Worm (Caenorhabditis elegans): ENCODE results near the gene pgph-2.

The pgph-2 gene

ce11 chrV:5730783-5731182 is 34.1 kb upstream of the pgph-2 start, which contains the start of gene K09H11.15:
Gene K09H11.15 (minus strand): TSS chrV:5730883.
- no peak for TF ChIP-seq tbx-11 (GFP tag; IDR thresholded peaks at IDR 0.05)
- no peak for TF ChIP-seq ama-1 (optimal IDR thresholded peaks at IDR 0.05)
- TF ChIP-seq sea-1 (GFP tag; conservative IDR thresholded peaks at IDR 0.05), result no peak
- no peak for TF ChIP-seq hmbx-1 (tag; optimal IDR thresholded peaks at IDR 0.05)
- TF ChIP-seq tbx-37 (GFP tag; conservative IDR thresholded peaks at IDR 0.05), result no peak
- no peak for TF ChIP-seq tra-4 (tag; optimal IDR thresholded peaks at IDR 0.05)
- no peak for TF ChIP-seq pes-1 (GFP tag; IDR thresholded peaks at IDR 0.05)
- TF ChIP-seq ceh-36 (tag; optimal IDR thresholded peaks at IDR 0.05), result no peak

- TF ChIP-seq ceh-13 (GFP tag; optimal IDR thresholded peaks at IDR 0.05) (no peak), F13C5.2 (tag; optimal IDR thresholded peaks at IDR 0.05) (no peak), tra-4 (tag; optimal IDR thresholded peaks at IDR 0.05) (no peak), pes-1 (GFP tag; IDR thresholded peaks at IDR 0.05) (no peak), ama-1 (optimal IDR thresholded peaks at IDR 0.05) (no peak), hmg-4 (GFP tag; optimal IDR thresholded peaks at IDR 0.05) (no peak), hnd-1 (tag; optimal IDR thresholded peaks at IDR 0.05) (no peak), hmbx-1 (tag; optimal IDR thresholded peaks at IDR 0.05) (no peak), tbx-11 (GFP tag; IDR thresholded peaks at IDR 0.05) (no peak), ceh-36 (tag; optimal IDR thresholded peaks at IDR 0.05) (no peak), aly-1 (tag; optimal IDR thresholded peaks at IDR 0.05) (no peak)
Measured at ce11 chrV:5736068-5736467, 28.9 kb upstream of the pgph-2 start, which contains the start of gene K09H11.6. Gene K09H11.6 (minus strand): TSS chrV:5736168.

DNA sequence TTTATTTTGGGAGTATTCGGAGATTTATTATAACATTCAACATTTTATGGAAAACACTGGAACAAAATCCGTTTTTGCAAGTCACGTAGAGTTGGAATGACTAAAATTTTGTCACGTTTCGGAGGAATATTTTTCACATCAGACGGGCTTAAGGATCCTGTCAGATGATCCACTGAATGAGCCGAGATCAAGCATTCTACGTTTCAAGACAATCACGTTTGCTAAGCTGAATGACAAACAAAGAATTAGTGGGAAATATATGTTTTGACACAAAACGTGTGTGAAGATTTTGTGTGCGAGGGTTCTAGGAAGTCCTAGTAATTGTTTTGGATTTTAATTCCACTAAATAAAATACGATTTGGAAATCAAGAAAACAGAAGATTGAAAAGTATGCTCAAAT is 25.5 kb upstream of the pgph-2 start:
- TF ChIP-seq F13C5.2 (tag; optimal IDR thresholded peaks at IDR 0.05), result no peak
- TF ChIP-seq scrt-1 (GFP tag; IDR thresholded peaks at IDR 0.05), result no peak
- no peak for TF ChIP-seq pes-1 (GFP tag; IDR thresholded peaks at IDR 0.05)
- no peak for TF ChIP-seq tra-4 (tag; optimal IDR thresholded peaks at IDR 0.05)
- no peak for TF ChIP-seq tbx-37 (GFP tag; conservative IDR thresholded peaks at IDR 0.05)
- TF ChIP-seq ceh-36 (tag; optimal IDR thresholded peaks at IDR 0.05), result no peak
- no peak for TF ChIP-seq hmg-4 (GFP tag; optimal IDR thresholded peaks at IDR 0.05)
- no peak for TF ChIP-seq ceh-13 (GFP tag; optimal IDR thresholded peaks at IDR 0.05)
- TF ChIP-seq sea-1 (GFP tag; conservative IDR thresholded peaks at IDR 0.05), result no peak
- no peak for TF ChIP-seq hmbx-1 (tag; optimal IDR thresholded peaks at IDR 0.05)
- TF ChIP-seq flt-1 (GFP tag; IDR thresholded peaks at IDR 0.05), result no peak
- TF ChIP-seq tbx-11 (GFP tag; IDR thresholded peaks at IDR 0.05), result no peak
- TF ChIP-seq ama-1 (optimal IDR thresholded peaks at IDR 0.05), result no peak
- no peak for TF ChIP-seq B0310.2 (tag; optimal IDR thresholded peaks at IDR 0.05)

DNA sequence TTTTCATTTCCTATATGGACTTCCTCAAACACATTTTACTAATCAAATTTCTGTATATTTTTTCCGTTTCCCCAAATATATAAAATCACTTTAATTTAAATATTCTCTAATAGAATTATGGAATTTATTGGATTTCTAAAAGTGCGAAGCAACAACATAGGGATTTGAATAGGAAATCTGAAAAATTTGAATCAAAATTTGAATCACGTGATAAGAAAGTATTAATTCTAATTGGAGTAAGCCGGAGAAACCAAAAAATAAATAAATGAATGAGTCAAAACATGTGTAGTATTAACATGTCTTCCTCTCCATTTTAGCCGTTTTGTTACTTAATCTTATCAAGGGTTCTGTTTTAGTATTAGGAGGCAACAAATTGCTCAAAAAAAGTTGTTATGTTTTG is 23.7 kb upstream of the pgph-2 start:
- TF ChIP-seq tbx-37 (GFP tag; conservative IDR thresholded peaks at IDR 0.05) (no peak), B0310.2 (tag; optimal IDR thresholded peaks at IDR 0.05) (no peak), ama-1 (optimal IDR thresholded peaks at IDR 0.05) (no peak), ets-7 (tag; optimal IDR thresholded peaks at IDR 0.05) (no peak), F13C5.2 (tag; optimal IDR thresholded peaks at IDR 0.05) (no peak), scrt-1 (GFP tag; IDR thresholded peaks at IDR 0.05) (no peak), sea-1 (GFP tag; conservative IDR thresholded peaks at IDR 0.05) (no peak), hmbx-1 (tag; optimal IDR thresholded peaks at IDR 0.05) (no peak), pes-1 (GFP tag; IDR thresholded peaks at IDR 0.05) (no peak), ceh-13 (GFP tag; optimal IDR thresholded peaks at IDR 0.05) (no peak), tbx-11 (GFP tag; IDR thresholded peaks at IDR 0.05) (no peak), ceh-36 (tag; optimal IDR thresholded peaks at IDR 0.05) (no peak), hnd-1 (tag; optimal IDR thresholded peaks at IDR 0.05) (no peak), aly-1 (tag; optimal IDR thresholded peaks at IDR 0.05) (no peak)

DNA sequence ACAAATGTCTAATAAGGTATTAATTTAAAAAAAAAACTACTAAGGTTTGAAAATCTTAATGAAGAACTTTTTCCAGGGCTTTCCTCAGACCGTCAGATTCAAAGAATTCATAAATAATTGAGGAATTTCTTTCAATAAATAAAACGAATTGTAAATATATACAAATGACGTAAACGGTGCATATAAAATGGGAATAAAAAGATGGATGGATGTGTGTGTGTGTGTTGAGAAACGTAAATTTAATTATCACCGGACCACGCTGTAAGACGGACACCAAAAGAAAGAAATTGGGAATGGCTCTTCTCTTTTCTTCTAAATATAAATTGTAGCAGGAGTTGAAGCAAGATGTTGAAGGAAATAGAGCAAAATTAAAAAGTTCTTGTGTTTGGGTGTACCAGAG is 18.7 kb upstream of the pgph-2 start:
- no peak for TF ChIP-seq tbx-11 (GFP tag; IDR thresholded peaks at IDR 0.05)
- no peak for TF ChIP-seq ceh-13 (GFP tag; optimal IDR thresholded peaks at IDR 0.05)
- no peak for TF ChIP-seq B0310.2 (tag; optimal IDR thresholded peaks at IDR 0.05)
- no peak for TF ChIP-seq ama-1 (optimal IDR thresholded peaks at IDR 0.05)
- TF ChIP-seq sea-1 (GFP tag; conservative IDR thresholded peaks at IDR 0.05), result no peak
- TF ChIP-seq flt-1 (GFP tag; IDR thresholded peaks at IDR 0.05), result no peak
- no peak for TF ChIP-seq F13C5.2 (tag; optimal IDR thresholded peaks at IDR 0.05)
- no peak for TF ChIP-seq hmbx-1 (tag; optimal IDR thresholded peaks at IDR 0.05)
- TF ChIP-seq aly-1 (tag; optimal IDR thresholded peaks at IDR 0.05), result no peak
- no peak for TF ChIP-seq tbx-37 (GFP tag; conservative IDR thresholded peaks at IDR 0.05)
- TF ChIP-seq ceh-36 (tag; optimal IDR thresholded peaks at IDR 0.05), result no peak
- no peak for TF ChIP-seq ets-7 (tag; optimal IDR thresholded peaks at IDR 0.05)
- no peak for TF ChIP-seq hmg-4 (GFP tag; optimal IDR thresholded peaks at IDR 0.05)
- no peak for TF ChIP-seq pes-1 (GFP tag; IDR thresholded peaks at IDR 0.05)
- TF ChIP-seq hnd-1 (tag; optimal IDR thresholded peaks at IDR 0.05), result no peak
- no peak for TF ChIP-seq tra-4 (tag; optimal IDR thresholded peaks at IDR 0.05)
- TF ChIP-seq scrt-1 (GFP tag; IDR thresholded peaks at IDR 0.05), result no peak

- TF ChIP-seq tbx-37 (GFP tag; conservative IDR thresholded peaks at IDR 0.05) (no peak), ceh-36 (tag; optimal IDR thresholded peaks at IDR 0.05) (no peak), ets-7 (tag; optimal IDR thresholded peaks at IDR 0.05) (no peak), hmbx-1 (tag; optimal IDR thresholded peaks at IDR 0.05) (no peak), F13C5.2 (tag; optimal IDR thresholded peaks at IDR 0.05) (no peak), pes-1 (GFP tag; IDR thresholded peaks at IDR 0.05) (no peak), scrt-1 (GFP tag; IDR thresholded peaks at IDR 0.05) (no peak), B0310.2 (tag; optimal IDR thresholded peaks at IDR 0.05) (no peak), sea-1 (GFP tag; conservative IDR thresholded peaks at IDR 0.05) (no peak), ceh-13 (GFP tag; optimal IDR thresholded peaks at IDR 0.05) (no peak), ama-1 (optimal IDR thresholded peaks at IDR 0.05) (no peak)
Measured at ce11 chrV:5747519-5747918, 17.4 kb upstream of the pgph-2 start, which contains the start of gene acds-10. Gene acds-10 (plus strand): TSS chrV:5747819.

ce11 chrV:5753432-5753831 is 11.5 kb upstream of the pgph-2 start, which contains the start of gene pgph-1:
Gene pgph-1 (minus strand): TSS chrV:5753532.
- TF ChIP-seq hnd-1 (tag; optimal IDR thresholded peaks at IDR 0.05) (no peak), F13C5.2 (tag; optimal IDR thresholded peaks at IDR 0.05) (no peak), pes-1 (GFP tag; IDR thresholded peaks at IDR 0.05) (no peak), aly-1 (tag; optimal IDR thresholded peaks at IDR 0.05) (no peak), ets-7 (tag; optimal IDR thresholded peaks at IDR 0.05) (no peak), tra-4 (tag; optimal IDR thresholded peaks at IDR 0.05) (no peak)

Data from whole organism, early embryonic.